Fruit fly (Drosophila melanogaster) whole organism, embryonic: ENCODE results near the gene CG17598.

Experiments
- CG10979 ChIP-seq: fragments of 200-800 bp; sonication (Bioruptor generic); optimal IDR thresholded peaks from 2 replicates; lab custom pipeline; 2018; ENCODE audit warnings: missing biosample characterization, mild to moderate bottlenecking, missing genetic modification characterization, moderate library complexity
- CG11247 ChIP-seq: fragments of 200-800 bp; sonication (Bioruptor generic); IDR thresholded peaks from 2 replicates; pipeline ENCODE4 v1.3.6; 2022; ENCODE audit warnings: missing biosample characterization, missing genetic modification characterization
- CG12104 ChIP-seq: fragments of 200-800 bp; sonication (Bioruptor generic); optimal IDR thresholded peaks from 3 replicates; lab custom pipeline; 2016; ENCODE audit warnings: missing biosample characterization, missing genetic modification characterization
- CG12391 ChIP-seq: fragments of 200-800 bp; sonication (Bioruptor generic); optimal IDR thresholded peaks from 3 replicates; lab custom pipeline; 2018; ENCODE audit warnings: missing biosample characterization, mild to moderate bottlenecking, missing genetic modification characterization, moderate library complexity
- CG15479 ChIP-seq: fragments of 200-800 bp; sonication (Bioruptor generic); optimal IDR thresholded peaks from 3 replicates; lab custom pipeline; 2019; ENCODE audit warnings: missing biosample characterization, mild to moderate bottlenecking, missing genetic modification characterization, moderate library complexity
- CG15514 ChIP-seq: fragments of 200-800 bp; sonication (Bioruptor generic); optimal IDR thresholded peaks from 3 replicates; lab custom pipeline; 2017; ENCODE audit warnings: missing biosample characterization, missing genetic modification characterization, mild to moderate bottlenecking, moderate library complexity, missing genetic modification reagents
- CG15601 ChIP-seq: fragments of 200-800 bp; sonication (Bioruptor generic); optimal IDR thresholded peaks from 3 replicates; lab custom pipeline; 2019; ENCODE audit warnings: missing biosample characterization, mild to moderate bottlenecking, missing genetic modification characterization, moderate library complexity
- CG1602 ChIP-seq: fragments of 200-800 bp; sonication (Bioruptor generic); optimal IDR thresholded peaks from 3 replicates; lab custom pipeline; 2016; ENCODE audit warnings: missing biosample characterization, missing genetic modification characterization
- CG1603 ChIP-seq: fragments of 200-800 bp; sonication (Bioruptor generic); optimal IDR thresholded peaks from 2 replicates; lab custom pipeline; 2019; ENCODE audit warnings: missing biosample characterization, mild to moderate bottlenecking, missing genetic modification characterization, moderate library complexity
- CG17361 ChIP-seq: fragments of 200-800 bp; sonication (Bioruptor generic); IDR thresholded peaks from 3 replicates; pipeline ENCODE4 v1.3.6; 2022; ENCODE audit warnings: missing biosample characterization, missing genetic modification characterization
- CG17568 ChIP-seq: fragments of 200-800 bp; sonication (Bioruptor generic); optimal IDR thresholded peaks from 2 replicates; lab custom pipeline; 2018; ENCODE audit warnings: missing biosample characterization, mild to moderate bottlenecking, missing genetic modification characterization, moderate library complexity
- CG18764 ChIP-seq: fragments of 200-800 bp; sonication (Bioruptor generic); optimal IDR thresholded peaks from 3 replicates; lab custom pipeline; 2016; ENCODE audit warnings: missing biosample characterization, missing genetic modification characterization
- CG2199 ChIP-seq: fragments of 200-800 bp; sonication (Bioruptor generic); IDR thresholded peaks from 3 replicates; pipeline ENCODE4 v1.3.6; 2022; ENCODE audit warnings: missing biosample characterization, missing genetic modification characterization
- CG2875 ChIP-seq: fragments of 200-800 bp; sonication (Bioruptor generic); optimal IDR thresholded peaks from 2 replicates; lab custom pipeline; 2017; ENCODE audit warnings: missing biosample characterization, mild to moderate bottlenecking, missing genetic modification characterization, missing genetic modification reagents
- CG3065 ChIP-seq: fragments of 200-800 bp; sonication (Bioruptor generic); optimal IDR thresholded peaks from 2 replicates; lab custom pipeline; 2016; ENCODE audit warnings: missing biosample characterization, missing genetic modification characterization
- CG3407 ChIP-seq: fragments of 200-800 bp; sonication (Bioruptor generic); optimal IDR thresholded peaks from 2 replicates; lab custom pipeline; 2018; ENCODE audit warnings: missing biosample characterization, mild to moderate bottlenecking, missing genetic modification characterization
- CG34422 ChIP-seq: fragments of 200-800 bp; sonication (Bioruptor generic); IDR thresholded peaks from 3 replicates; pipeline ENCODE4 v1.3.6; 2022; ENCODE audit warnings: missing biosample characterization, missing genetic modification characterization
- CG6175 ChIP-seq: fragments of 200-800 bp; sonication (Bioruptor generic); IDR thresholded peaks from 3 replicates; pipeline ENCODE4 v1.3.6; 2022; ENCODE audit warnings: missing biosample characterization, missing genetic modification characterization
- CG6654 ChIP-seq: fragments of 200-800 bp; sonication (Bioruptor generic); optimal IDR thresholded peaks from 2 replicates; lab custom pipeline; 2017; ENCODE audit warnings: missing biosample characterization, mild to moderate bottlenecking, missing genetic modification characterization
- Camta ChIP-seq: fragments of 200-800 bp; sonication (Bioruptor generic); optimal IDR thresholded peaks from 2 replicates; lab custom pipeline; 2016; ENCODE audit warnings: missing biosample characterization, missing genetic modification characterization
- D ChIP-seq, 2 experiments: fragments of 200-800 bp in 1 of 2; fragments of >200 bp in 1 of 2; sonication (Bioruptor generic) in 1 of 2; optimal IDR thresholded peaks; 2 replicates in 1 of 2; 3 replicates in 1 of 2; lab custom pipeline; 2017; ENCODE audit warnings: mild to moderate bottlenecking in 1 of 2, missing biosample characterization in 1 of 2, missing genetic modification characterization in 1 of 2, missing genetic modification reagents in 1 of 2
- D19A ChIP-seq: fragments of 200-800 bp; optimal IDR thresholded peaks from 3 replicates; lab custom pipeline; 2019; ENCODE audit warnings: missing biosample characterization, mild to moderate bottlenecking, missing genetic modification characterization, moderate library complexity
- Dbx ChIP-seq: fragments of 200-800 bp; sonication (Bioruptor generic); IDR thresholded peaks from 3 replicates; pipeline ENCODE4 v1.3.6; 2022; ENCODE audit warnings: missing biosample characterization, missing genetic modification characterization
- Drgx ChIP-seq: fragments of 200-800 bp; sonication (Bioruptor generic); IDR thresholded peaks from 2 replicates; pipeline ENCODE4 v1.3.6; 2022; ENCODE audit warnings: missing biosample characterization, missing genetic modification characterization
- Eip74EF ChIP-seq, 2 experiments: fragments of 200-800 bp in 1 of 2; fragments of >200 bp in 1 of 2; sonication (Bioruptor generic) in 1 of 2; optimal IDR thresholded peaks; 2 replicates each; lab custom pipeline; 2017 to 2019; ENCODE audit warnings: missing biosample characterization in 2 of 2, missing genetic modification characterization in 2 of 2, mild to moderate bottlenecking in 1 of 2, moderate library complexity in 1 of 2
- Gsc ChIP-seq: fragments of 200-800 bp; sonication (Bioruptor generic); IDR thresholded peaks from 2 replicates; pipeline ENCODE4 v1.3.6; 2022; ENCODE audit warnings: missing biosample characterization, missing genetic modification characterization
- Hmr ChIP-seq: fragments of 200-800 bp; sonication (Bioruptor generic); optimal IDR thresholded peaks from 3 replicates; lab custom pipeline; 2017; ENCODE audit warnings: mild to moderate bottlenecking, missing biosample characterization, missing genetic modification reagents, missing genetic modification characterization
- Mrtf ChIP-seq: fragments of 200-800 bp; sonication (Bioruptor generic); IDR thresholded peaks from 3 replicates; pipeline ENCODE4 v1.3.6; 2022; ENCODE audit warnings: missing biosample characterization, missing genetic modification characterization
- Optix ChIP-seq: fragments of 200-800 bp; sonication (Bioruptor generic); IDR thresholded peaks from 3 replicates; pipeline ENCODE4 v1.3.6; 2022; ENCODE audit warnings: missing biosample characterization, missing genetic modification characterization
- Six4 ChIP-seq: fragments of 200-800 bp; sonication (Bioruptor generic); optimal IDR thresholded peaks from 2 replicates; lab custom pipeline; 2016; ENCODE audit warnings: missing biosample characterization, missing genetic modification characterization
- cg ChIP-seq: fragments of 200-800 bp; sonication (Bioruptor generic); optimal IDR thresholded peaks from 3 replicates; lab custom pipeline; 2019; ENCODE audit warnings: missing biosample characterization, mild to moderate bottlenecking, missing genetic modification characterization, moderate library complexity
- crp ChIP-seq, 2 experiments: fragments of 200-800 bp; sonication (Bioruptor generic); optimal IDR thresholded peaks; 2 replicates in 1 of 2; 3 replicates in 1 of 2; lab custom pipeline; 2017; ENCODE audit warnings: missing biosample characterization in 2 of 2, missing genetic modification characterization in 2 of 2, mild to moderate bottlenecking in 1 of 2, moderate library complexity in 1 of 2
- dpn ChIP-seq, 2 experiments: fragments of 200-800 bp; sonication (Bioruptor generic); optimal IDR thresholded peaks; 3 replicates each; lab custom pipeline; 2016; ENCODE audit warnings: missing biosample characterization in 2 of 2, missing genetic modification characterization in 2 of 2
- dysf ChIP-seq: fragments of 200-800 bp; sonication (Bioruptor generic); IDR thresholded peaks from 3 replicates; pipeline ENCODE4 v1.3.6; 2022; ENCODE audit warnings: missing biosample characterization, missing genetic modification characterization
- esg ChIP-seq: fragments of 200-800 bp; sonication (Bioruptor generic); conservative IDR thresholded peaks from 2 replicates; pipeline ENCODE4 v1.3.6; 2022; ENCODE audit warnings: missing biosample characterization, missing genetic modification characterization
- gfzf ChIP-seq: fragments of 200-800 bp; sonication (Bioruptor generic); optimal IDR thresholded peaks from 2 replicates; lab custom pipeline; 2016; ENCODE audit warnings: missing biosample characterization, mild to moderate bottlenecking, missing genetic modification characterization, moderate library complexity
- stwl ChIP-seq: fragments of 200-800 bp; sonication (Bioruptor generic); optimal IDR thresholded peaks from 3 replicates; lab custom pipeline; 2018; ENCODE audit warnings: missing biosample characterization, mild to moderate bottlenecking, missing genetic modification characterization, moderate library complexity
- tap ChIP-seq: fragments of 200-800 bp; optimal IDR thresholded peaks from 3 replicates; lab custom pipeline; 2019; ENCODE audit warnings: missing biosample characterization, mild to moderate bottlenecking, missing genetic modification characterization, moderate library complexity
- usp ChIP-seq: fragments of >200 bp; optimal IDR thresholded peaks from 2 replicates; lab custom pipeline; 2017; ENCODE audit warnings: missing biosample characterization, missing genetic modification characterization
- wor ChIP-seq: fragments of 200-800 bp; sonication (Bioruptor generic); IDR thresholded peaks from 2 replicates; pipeline ENCODE4 v1.3.6; 2022; ENCODE audit warnings: missing biosample characterization, missing genetic modification characterization

Gene CG17598

dm6 chrX:22509085-22509484 lies 31.1 kb downstream of the CG17598 start (continued):
- TF ChIP-seq Gsc (GFP tag; lab: Robert Waterston, UW): no peak
- TF ChIP-seq tap: peak; percentile 18
- TF ChIP-seq crp (GFP tag; optimal IDR thresholded peaks at IDR 0.05; lab: Kevin White, UChicago): no peak
- peak; percentile 9 for TF ChIP-seq CG15601 (tag; lab: Kevin White, UChicago)
- peak; percentile 2 for TF ChIP-seq CG1602 (GFP tag; lab: Kevin White, UChicago)
- TF ChIP-seq esg (GFP tag; lab: Robert Waterston, UW): peak; percentile 18; the same call in 1 of the 2 replicates
- peak; percentile 0 for TF ChIP-seq CG3407 (GFP tag; lab: Kevin White, UChicago)
- 0 out of 2 replicates have a peak, but pooled peaks have one; percentile 33 for TF ChIP-seq wor (GFP tag; lab: Robert Waterston, UW)
- no peak for TF ChIP-seq Optix (GFP tag; lab: Robert Waterston, UW)
- peak; percentile 8 for TF ChIP-seq CG2875 (GFP tag; lab: Kevin White, UChicago)
- peak; percentile 5 for TF ChIP-seq dpn (GFP tag; optimal IDR thresholded peaks at IDR 0.05; lab: Kevin White, UChicago)
- TF ChIP-seq Mrtf (GFP tag; lab: Robert Waterston, UW): 0 out of 3 replicates have a peak, but pooled peaks have one; percentile 32
- TF ChIP-seq CG15514 (GFP tag; lab: Kevin White, UChicago): no peak
- peak; percentile 21 for TF ChIP-seq D19A (tag; lab: Kevin White, UChicago)
- TF ChIP-seq dysf (GFP tag; lab: Robert Waterston, UW): peak; percentile 32; the same call in 2 of the 3 replicates
- TF ChIP-seq Eip74EF (GFP tag; optimal IDR thresholded peaks at IDR 0.05; lab: Kevin White, UChicago): peak in 1 of 2 experiments; percentile 20
- no peak for TF ChIP-seq Hmr (GFP tag; lab: Kevin White, UChicago)
- no peak for TF ChIP-seq D (optimal IDR thresholded peaks at IDR 0.05; lab: Kevin White, UChicago)
- TF ChIP-seq D (GFP tag; optimal IDR thresholded peaks at IDR 0.05; lab: Kevin White, UChicago): peak; percentile 34
- no peak for TF ChIP-seq Six4 (GFP tag; lab: Kevin White, UChicago)
- TF ChIP-seq Dbx: no peak
- TF ChIP-seq CG10979 (tag; lab: Kevin White, UChicago): peak; percentile 51
- no peak for TF ChIP-seq CG11247 (GFP tag; lab: Robert Waterston, UW)
- TF ChIP-seq CG12391 (tag; lab: Kevin White, UChicago): no peak
- no peak for TF ChIP-seq CG18764
- peak; percentile 43; the same call in 1 of the 3 replicates for TF ChIP-seq CG17361 (GFP tag; lab: Robert Waterston, UW)
- TF ChIP-seq CG1603 (tag; lab: Kevin White, UChicago): peak; percentile 17
- no peak for TF ChIP-seq Camta
- no peak for TF ChIP-seq CG17568
- TF ChIP-seq CG6654 (GFP tag; lab: Kevin White, UChicago): peak; percentile 8

- TF ChIP-seq CG2199 (GFP tag; lab: Robert Waterston, UW) (peak; percentile 100), CG34422 (no peak), CG12391 (tag; lab: Kevin White, UChicago) (no peak), CG15479 (GFP tag; lab: Kevin White, UChicago) (no peak), CG12104 (GFP tag; lab: Kevin White, UChicago) (no peak), cg (GFP tag; lab: Kevin White, UChicago) (peak; percentile 47), Drgx (GFP tag; lab: Robert Waterston, UW) (no peak)
These were observed 38.0 kb downstream of the CG17598 start for dm6 chrX:22502225-22502624.

dm6 chrX:22499557-22499956 lies 40.6 kb downstream of the CG17598 start:
- TF ChIP-seq CG6175 (GFP tag; lab: Robert Waterston, UW): no peak
- TF ChIP-seq usp: no peak
- peak; percentile 17 for TF ChIP-seq CG3065
- peak; percentile 91 for TF ChIP-seq stwl (tag; lab: Kevin White, UChicago)
- TF ChIP-seq gfzf: peak; percentile 30
